Worm (Caenorhabditis elegans) whole organism, L1 larva: Measurements from ENCODE around the gene F59C12.3.

Experiments used
- blmp-1 ChIP-seq: fragments of 150-350 bp; optimal IDR thresholded peaks from 2 replicates; lab custom pipeline; 2014; ENCODE audit warnings: missing biosample characterization, missing genetic modification characterization
- dpl-1 ChIP-seq, 3 experiments: fragments of 150-350 bp in 2 of 3; sonication (generic microtip) in 1 of 3; optimal IDR thresholded peaks; 2 replicates each; lab custom pipeline; 2014 to 2017; ENCODE audit warnings: missing biosample characterization in 3 of 3, missing genetic modification characterization in 3 of 3, missing genetic modification reagents in 3 of 3
- efl-1 ChIP-seq, 4 experiments: fragments of 150-350 bp; optimal IDR thresholded peaks in 3 of 4; peaks in 1 of 4; 1 replicate in 1 of 4; 2 replicates in 3 of 4; lab custom pipeline; 2014; ENCODE audit warnings: missing biosample characterization in 2 of 4, missing genetic modification characterization in 2 of 4, missing genetic modification reagents in 2 of 4
- egl-27 ChIP-seq, 2 experiments: fragments of 150-350 bp in 1 of 2; sonication (generic microtip); optimal IDR thresholded peaks; 3 replicates each; lab custom pipeline; 2017 to 2018; ENCODE audit warnings: missing biosample characterization in 2 of 2, missing genetic modification characterization in 2 of 2, missing genetic modification reagents in 2 of 2
- fkh-10 ChIP-seq: sonication (generic microtip); optimal IDR thresholded peaks from 2 replicates; lab custom pipeline; 2017; ENCODE audit warnings: missing biosample characterization, missing genetic modification reagents, missing genetic modification characterization
- fkh-8 ChIP-seq: sonication (generic microtip); optimal IDR thresholded peaks from 2 replicates; lab custom pipeline; 2016; ENCODE audit warnings: mild to moderate bottlenecking, missing genetic modification characterization, missing compliant biosample characterization
- fos-1 ChIP-seq: fragments of 150-350 bp; optimal IDR thresholded peaks from 2 replicates; lab custom pipeline; 2014; ENCODE audit warnings: missing biosample characterization, missing genetic modification characterization
- nhr-12 ChIP-seq: sonication (generic microtip); optimal IDR thresholded peaks from 2 replicates; lab custom pipeline; 2017; ENCODE audit warnings: missing biosample characterization, missing genetic modification characterization
- nhr-20 ChIP-seq: sonication (generic microtip); optimal IDR thresholded peaks from 2 replicates; lab custom pipeline; 2016; ENCODE audit warnings: mild to moderate bottlenecking, missing genetic modification characterization, missing compliant biosample characterization
- nhr-237 ChIP-seq: fragments of 150-350 bp; optimal IDR thresholded peaks from 2 replicates; lab custom pipeline; 2014; ENCODE audit warnings: missing biosample characterization, missing genetic modification characterization
- pqm-1 ChIP-seq: sonication (generic microtip); optimal IDR thresholded peaks from 3 replicates; lab custom pipeline; 2017; ENCODE audit warnings: missing biosample characterization, missing genetic modification characterization
- snpc-4 ChIP-seq: fragments of 150-350 bp; optimal IDR thresholded peaks from 2 replicates; lab custom pipeline; 2014; ENCODE audit warnings: missing biosample characterization, missing genetic modification characterization
- zag-1 ChIP-seq: fragments of 150-350 bp; optimal IDR thresholded peaks from 2 replicates; lab custom pipeline; 2014; ENCODE audit warnings: missing biosample characterization, missing genetic modification characterization

DNA sequence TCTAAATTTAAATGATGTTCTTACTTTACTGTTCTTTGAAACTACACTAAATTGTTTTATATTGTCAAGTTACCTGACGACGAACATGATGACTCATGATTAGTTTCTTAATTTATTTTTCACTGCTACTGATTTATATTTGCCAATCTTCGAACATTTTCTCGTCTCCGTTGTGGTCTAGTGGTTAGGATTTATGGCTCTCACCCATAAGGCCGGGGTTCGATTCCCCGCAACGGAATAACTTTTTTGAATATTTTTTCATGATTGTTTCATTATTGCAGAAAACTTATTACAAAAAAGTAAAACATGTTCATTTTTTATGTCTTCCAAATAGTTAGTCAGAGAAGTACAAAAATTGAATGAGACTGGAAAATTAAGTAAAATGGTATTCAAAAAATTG, 50.5 kb downstream of the F59C12.3 start:
- TF ChIP-seq nhr-237 (tag; lab: Kevin White, UChicago) (no peak), pqm-1 (tag; lab: Kevin White, UChicago) (no peak), egl-27 (tag; optimal IDR thresholded peaks at IDR 0.05; lab: Kevin White, UChicago) (no peak), fos-1 (tag; lab: Kevin White, UChicago) (peak; percentile 47), nhr-20 (peak; percentile 51), efl-1 (optimal IDR thresholded peaks at IDR 0.05; lab: Kevin White, UChicago) (no peak), efl-1 (GFP tag; optimal IDR thresholded peaks at IDR 0.05 in 1 of 2; lab: Kevin White, UChicago) (peak in 1 of 2 experiments; percentile 78), nhr-12 (no peak), dpl-1 (GFP tag; optimal IDR thresholded peaks at IDR 0.05; lab: Kevin White, UChicago) (no peak), fkh-10 (GFP tag; lab: Kevin White, UChicago) (no peak), zag-1 (tag; lab: Kevin White, UChicago) (no peak), snpc-4 (tag; lab: Kevin White, UChicago) (no peak), fkh-8 (tag; lab: Kevin White, UChicago) (no peak), blmp-1 (tag; lab: Kevin White, UChicago) (no peak)
